Worm (Caenorhabditis elegans): ENCODE results near the gene F35E8.13.

ce11 chrV:15922979-15923378 lies at the start of gene F35E8.13:
- TF ChIP-seq unc-39 (tag; optimal IDR thresholded peaks at IDR 0.05): no peak
- no peak for TF ChIP-seq elt-3 (tag; optimal IDR thresholded peaks at IDR 0.05)
- no peak for TF ChIP-seq ztf-11 (tag; optimal IDR thresholded peaks at IDR 0.05)
- no peak for TF ChIP-seq cnd-1 (tag; optimal IDR thresholded peaks at IDR 0.05)
- TF ChIP-seq nhr-76 (tag; optimal IDR thresholded peaks at IDR 0.05): no peak

Measured in whole organism, mixed stage, embryonic.